Fruit fly (Drosophila melanogaster) whole organism, embryonic: ENCODE data around the gene CG5080.

Experiments used
- Antp ChIP-seq: fragments of 200-800 bp; sonication (Bioruptor generic); optimal IDR thresholded peaks from 3 replicates; lab custom pipeline; 2016; ENCODE audit warnings: missing biosample characterization, missing genetic modification characterization
- Bgb ChIP-seq: fragments of 200-800 bp; sonication (Bioruptor generic); IDR thresholded peaks from 2 replicates; pipeline ENCODE4 v1.3.6; 2022; ENCODE audit warnings: missing biosample characterization, missing genetic modification characterization; ENCODE audit not compliant: partially characterized antibody
- CG10431 ChIP-seq: fragments of 200-800 bp; sonication (Bioruptor generic); optimal IDR thresholded peaks from 3 replicates; lab custom pipeline; 2018; ENCODE audit warnings: missing biosample characterization, mild to moderate bottlenecking, missing genetic modification characterization
- CG11560 ChIP-seq: fragments of 200-800 bp; sonication (Bioruptor generic); IDR thresholded peaks from 3 replicates; pipeline ENCODE4 v1.3.6; 2022; ENCODE audit warnings: missing biosample characterization, missing genetic modification characterization
- CG11696 ChIP-seq: fragments of 200-800 bp; sonication (Bioruptor generic); IDR thresholded peaks from 2 replicates; pipeline ENCODE4 v1.3.6; 2022; ENCODE audit warnings: missing biosample characterization, missing genetic modification characterization
- CG12155 ChIP-seq: fragments of 200-800 bp; sonication (Bioruptor generic); optimal IDR thresholded peaks from 3 replicates; lab custom pipeline; 2016; ENCODE audit warnings: missing biosample characterization, missing genetic modification characterization
- CG14710 ChIP-seq: fragments of 200-800 bp; sonication (Bioruptor generic); optimal IDR thresholded peaks from 3 replicates; lab custom pipeline; 2019; ENCODE audit warnings: missing biosample characterization, mild to moderate bottlenecking, missing genetic modification characterization, moderate library complexity
- CG1602 ChIP-seq: fragments of 200-800 bp; sonication (Bioruptor generic); optimal IDR thresholded peaks from 3 replicates; lab custom pipeline; 2016; ENCODE audit warnings: missing biosample characterization, missing genetic modification characterization
- CG18619 ChIP-seq: fragments of 200-800 bp; sonication (Bioruptor generic); optimal IDR thresholded peaks from 3 replicates; lab custom pipeline; 2017; ENCODE audit warnings: missing biosample characterization, mild to moderate bottlenecking, missing genetic modification characterization
- CG18764 ChIP-seq: fragments of 200-800 bp; sonication (Bioruptor generic); optimal IDR thresholded peaks from 3 replicates; lab custom pipeline; 2016; ENCODE audit warnings: missing biosample characterization, missing genetic modification characterization
- CG30431 ChIP-seq: fragments of 200-800 bp; sonication (Bioruptor generic); optimal IDR thresholded peaks from 2 replicates; lab custom pipeline; 2017; ENCODE audit warnings: missing biosample characterization, missing genetic modification characterization
- CG3407 ChIP-seq: fragments of 200-800 bp; sonication (Bioruptor generic); optimal IDR thresholded peaks from 2 replicates; lab custom pipeline; 2018; ENCODE audit warnings: missing biosample characterization, mild to moderate bottlenecking, missing genetic modification characterization
- CG3838 ChIP-seq: fragments of 200-800 bp; sonication (Bioruptor generic); optimal IDR thresholded peaks from 3 replicates; lab custom pipeline; 2016; ENCODE audit warnings: missing biosample characterization, missing genetic modification characterization
- CG6175 ChIP-seq: fragments of 200-800 bp; sonication (Bioruptor generic); IDR thresholded peaks from 3 replicates; pipeline ENCODE4 v1.3.6; 2022; ENCODE audit warnings: missing biosample characterization, missing genetic modification characterization
- CG6683 ChIP-seq: fragments of 200-800 bp; sonication (Bioruptor generic); optimal IDR thresholded peaks from 2 replicates; lab custom pipeline; 2017; ENCODE audit warnings: missing biosample characterization, mild to moderate bottlenecking, missing genetic modification characterization, missing genetic modification reagents
- CG6689 ChIP-seq: fragments of 200-800 bp; sonication (Bioruptor generic); IDR thresholded peaks from 2 replicates; pipeline ENCODE4 v1.3.6; 2022; ENCODE audit warnings: missing biosample characterization, missing genetic modification characterization
- CG7928 ChIP-seq: fragments of 200-800 bp; sonication (Bioruptor generic); optimal IDR thresholded peaks from 2 replicates; lab custom pipeline; 2017; ENCODE audit warnings: missing biosample characterization, mild to moderate bottlenecking, missing genetic modification characterization
- CG9437 ChIP-seq: fragments of 200-800 bp; sonication (Bioruptor generic); optimal IDR thresholded peaks from 2 replicates; lab custom pipeline; 2018; ENCODE audit warnings: missing biosample characterization, mild to moderate bottlenecking, missing genetic modification characterization
- CHES-1-like ChIP-seq: fragments of 200-800 bp; sonication (Bioruptor generic); optimal IDR thresholded peaks from 2 replicates; lab custom pipeline; 2016; ENCODE audit warnings: missing biosample characterization, missing genetic modification characterization
- Dek ChIP-seq: fragments of 200-800 bp; sonication (Bioruptor generic); optimal IDR thresholded peaks from 3 replicates; lab custom pipeline; 2019; ENCODE audit warnings: missing biosample characterization, mild to moderate bottlenecking, missing genetic modification characterization, moderate library complexity
- Doc2 ChIP-seq: fragments of 200-800 bp; sonication (Bioruptor generic); IDR thresholded peaks from 2 replicates; pipeline ENCODE4 v1.3.6; 2022; ENCODE audit warnings: missing biosample characterization, missing genetic modification characterization
- Ets65A ChIP-seq: fragments of 200-800 bp; sonication (Bioruptor generic); peaks from one replicate; lab custom pipeline; 2016; ENCODE audit warnings: missing biosample characterization, missing genetic modification characterization
- Fer1 ChIP-seq: fragments of 200-800 bp; sonication (Bioruptor generic); optimal IDR thresholded peaks from 2 replicates; lab custom pipeline; 2017; ENCODE audit warnings: missing biosample characterization, mild to moderate bottlenecking, missing genetic modification characterization
- Gug ChIP-seq: fragments of 200-800 bp; sonication (Bioruptor generic); IDR thresholded peaks from 4 replicates; pipeline ENCODE4 v1.3.6; 2022; ENCODE audit warnings: missing biosample characterization, missing genetic modification characterization
- Hey ChIP-seq: fragments of 200-800 bp; sonication (Bioruptor generic); optimal IDR thresholded peaks from 3 replicates; lab custom pipeline; 2018; ENCODE audit warnings: missing biosample characterization, mild to moderate bottlenecking, missing genetic modification characterization
- Hsf ChIP-seq: fragments of 200-800 bp; sonication (Bioruptor generic); optimal IDR thresholded peaks from 3 replicates; lab custom pipeline; 2016; ENCODE audit warnings: missing biosample characterization, missing genetic modification characterization
- MBD-R2 ChIP-seq: fragments of 200-800 bp; sonication (Bioruptor generic); IDR thresholded peaks from 2 replicates; pipeline ENCODE4 v1.3.6; 2022; ENCODE audit warnings: missing biosample characterization, missing genetic modification characterization
- Nf-YA ChIP-seq: fragments of 200-800 bp; sonication (Bioruptor generic); IDR thresholded peaks from 2 replicates; pipeline ENCODE4 v1.3.6; 2022; ENCODE audit warnings: missing biosample characterization, missing genetic modification characterization
- Nf-YC ChIP-seq: fragments of 200-800 bp; optimal IDR thresholded peaks from 3 replicates; lab custom pipeline; 2019; ENCODE audit warnings: missing biosample characterization, mild to moderate bottlenecking, missing genetic modification characterization, moderate library complexity
- Oaz ChIP-seq: fragments of 200-800 bp; sonication (Bioruptor generic); IDR thresholded peaks from 2 replicates; pipeline ENCODE4 v1.3.6; 2022; ENCODE audit warnings: missing biosample characterization, missing genetic modification characterization
- Poxn ChIP-seq: fragments of 200-800 bp; sonication (Bioruptor generic); IDR thresholded peaks from 2 replicates; pipeline ENCODE4 v1.3.6; 2022; ENCODE audit warnings: missing biosample characterization, missing genetic modification characterization
- Sox102F ChIP-seq: fragments of 200-800 bp; sonication (Bioruptor generic); optimal IDR thresholded peaks from 2 replicates; lab custom pipeline; 2018; ENCODE audit warnings: missing biosample characterization, mild to moderate bottlenecking, missing genetic modification characterization, moderate library complexity
- bowl ChIP-seq: fragments of 200-800 bp; sonication (Bioruptor generic); IDR thresholded peaks from 2 replicates; pipeline ENCODE4 v1.3.6; 2022; ENCODE audit warnings: missing biosample characterization, missing genetic modification characterization
- ci ChIP-seq: fragments of 200-800 bp; sonication (Bioruptor generic); IDR thresholded peaks from 3 replicates; pipeline ENCODE4 v1.3.6; 2022; ENCODE audit warnings: missing biosample characterization, missing genetic modification characterization
- crol ChIP-seq: fragments of 200-800 bp; sonication (Bioruptor generic); IDR thresholded peaks from 2 replicates; pipeline ENCODE4 v1.3.6; 2022; ENCODE audit warnings: missing biosample characterization, missing genetic modification characterization
- danr ChIP-seq: fragments of 200-800 bp; sonication (Bioruptor generic); IDR thresholded peaks from 2 replicates; pipeline ENCODE4 v1.3.6; 2022; ENCODE audit warnings: missing biosample characterization, missing genetic modification characterization
- dmrt11E ChIP-seq: fragments of 200-800 bp; sonication (Bioruptor generic); optimal IDR thresholded peaks from 3 replicates; lab custom pipeline; 2018; ENCODE audit warnings: missing biosample characterization, mild to moderate bottlenecking, missing genetic modification characterization, moderate library complexity
- fd3F ChIP-seq: fragments of 200-800 bp; sonication (Bioruptor generic); optimal IDR thresholded peaks from 2 replicates; lab custom pipeline; 2018; ENCODE audit warnings: missing biosample characterization, mild to moderate bottlenecking, missing genetic modification characterization, moderate library complexity
- fd96Cb ChIP-seq: fragments of 200-800 bp; sonication (Bioruptor generic); optimal IDR thresholded peaks from 2 replicates; lab custom pipeline; 2018; ENCODE audit warnings: missing biosample characterization, mild to moderate bottlenecking, missing genetic modification characterization, moderate library complexity
- gce ChIP-seq: fragments of 200-800 bp; sonication (Bioruptor generic); IDR thresholded peaks from 3 replicates; pipeline ENCODE4 v1.3.6; 2022; ENCODE audit warnings: missing biosample characterization, missing genetic modification characterization
- gcm ChIP-seq: fragments of 200-800 bp; sonication (Bioruptor generic); optimal IDR thresholded peaks from 2 replicates; lab custom pipeline; 2019; ENCODE audit warnings: missing biosample characterization, mild to moderate bottlenecking, missing genetic modification characterization, moderate library complexity
- ind ChIP-seq: fragments of 200-800 bp; sonication (Bioruptor generic); optimal IDR thresholded peaks from 3 replicates; lab custom pipeline; 2016; ENCODE audit warnings: missing biosample characterization, missing genetic modification characterization
- nmo ChIP-seq: fragments of 200-800 bp; sonication (Bioruptor generic); optimal IDR thresholded peaks from 2 replicates; lab custom pipeline; 2018; ENCODE audit warnings: missing biosample characterization, mild to moderate bottlenecking, missing genetic modification characterization, moderate library complexity
- onecut ChIP-seq: fragments of 200-800 bp; sonication (Bioruptor generic); IDR thresholded peaks from 2 replicates; pipeline ENCODE4 v1.3.6; 2022; ENCODE audit warnings: missing biosample characterization, missing genetic modification characterization
- otp ChIP-seq: fragments of 200-800 bp; sonication (Bioruptor generic); IDR thresholded peaks from 3 replicates; pipeline ENCODE4, ENCODE4 v1.3.6; 2022; ENCODE audit warnings: missing biosample characterization, missing genetic modification characterization
- pita ChIP-seq: fragments of 200-800 bp; sonication (Bioruptor generic); optimal IDR thresholded peaks from 2 replicates; lab custom pipeline; 2017; ENCODE audit warnings: missing biosample characterization, mild to moderate bottlenecking, missing genetic modification characterization
- row ChIP-seq: fragments of 200-800 bp; sonication (Bioruptor generic); IDR thresholded peaks from 3 replicates; pipeline ENCODE4 v1.3.6; 2022; ENCODE audit warnings: missing biosample characterization, missing genetic modification characterization
- sc ChIP-seq, 3 experiments: fragments of >200 bp in 2 of 3; fragments of 200-800 bp in 1 of 3; sonication (Bioruptor generic) in 1 of 3; optimal IDR thresholded peaks; 2 replicates in 2 of 3; 3 replicates in 1 of 3; lab custom pipeline; 2017; ENCODE audit warnings: mild to moderate bottlenecking in 1 of 3, missing biosample characterization in 1 of 3, missing genetic modification characterization in 1 of 3, missing genetic modification reagents in 1 of 3
- sna ChIP-seq: fragments of 200-800 bp; sonication (Bioruptor generic); IDR thresholded peaks from 2 replicates; pipeline ENCODE4 v1.3.6; 2022; ENCODE audit warnings: missing biosample characterization, missing genetic modification characterization; ENCODE audit not compliant: partially characterized antibody
- unpg ChIP-seq: fragments of 200-800 bp; sonication (Bioruptor generic); optimal IDR thresholded peaks from 3 replicates; lab custom pipeline; 2018; ENCODE audit warnings: missing biosample characterization, mild to moderate bottlenecking, missing genetic modification characterization, moderate library complexity
- vnd ChIP-seq: fragments of 200-800 bp; sonication (Bioruptor generic); IDR thresholded peaks from 3 replicates; pipeline ENCODE4 v1.3.6; 2022; ENCODE audit warnings: missing biosample characterization, missing genetic modification characterization; ENCODE audit not compliant: partially characterized antibody

Gene CG5080

dm6 chr2L:1172704-1173107 lies 9.0 kb upstream of the CG5080 start, which contains the start of the genes Charon and CG4887 (continued):
- TF ChIP-seq row (GFP tag; lab: Robert Waterston, UW) = peak; percentile 95
- TF ChIP-seq CG1602 (GFP tag; lab: Kevin White, UChicago) = peak; percentile 83
- TF ChIP-seq pita = no peak
- TF ChIP-seq Antp = peak; percentile 81
- no peak for TF ChIP-seq Nf-YC (tag; lab: Kevin White, UChicago)
- TF ChIP-seq Bgb (GFP tag; lab: Robert Waterston, UW) = peak; percentile 63
- TF ChIP-seq CG30431 (GFP tag; lab: Kevin White, UChicago) = peak; percentile 57
- peak; percentile 68 for TF ChIP-seq vnd (GFP tag; lab: Robert Waterston, UW)
- no peak for TF ChIP-seq CG3407 (GFP tag; lab: Kevin White, UChicago)
- TF ChIP-seq MBD-R2 (GFP tag; lab: Robert Waterston, UW) = peak; percentile 89
- no peak for TF ChIP-seq CG11696 (GFP tag; lab: Robert Waterston, UW)
- peak; percentile 89 for TF ChIP-seq nmo (GFP tag; lab: Kevin White, UChicago)
- peak; percentile 98 for TF ChIP-seq Ets65A (GFP tag; lab: Kevin White, UChicago)
- TF ChIP-seq ci = peak; percentile 76
- peak; percentile 62; the same call in 1 of the 2 replicates for TF ChIP-seq danr (GFP tag; lab: Robert Waterston, UW)
- peak; percentile 83 for TF ChIP-seq Gug (GFP tag; lab: Robert Waterston, UW)
- TF ChIP-seq fd96Cb (tag; lab: Kevin White, UChicago) = peak; percentile 65
- peak; percentile 86 for TF ChIP-seq CG12155 (GFP tag; lab: Kevin White, UChicago)
- TF ChIP-seq gce (GFP tag; lab: Robert Waterston, UW) = peak; percentile 55; the same call in 1 of the 3 replicates
- peak; percentile 77 for TF ChIP-seq CG6689 (GFP tag; lab: Robert Waterston, UW)
- TF ChIP-seq sna (GFP tag; lab: Robert Waterston, UW) = peak; percentile 69
- peak; percentile 71 for TF ChIP-seq Dek (tag; lab: Kevin White, UChicago)
- no peak for TF ChIP-seq Hey (tag; lab: Kevin White, UChicago)
- peak; percentile 53 for TF ChIP-seq CG7928 (GFP tag; lab: Kevin White, UChicago)
- peak; percentile 70 for TF ChIP-seq dmrt11E (tag; lab: Kevin White, UChicago)
- TF ChIP-seq gcm (GFP tag; lab: Kevin White, UChicago) = no peak
- peak; percentile 66 for TF ChIP-seq CG18619 (GFP tag; lab: Kevin White, UChicago)
- TF ChIP-seq CG6175 (GFP tag; lab: Robert Waterston, UW) = peak; percentile 69; the same call in 2 of the 3 replicates
- TF ChIP-seq otp (GFP tag; lab: Robert Waterston, UW) = no peak
- no peak for TF ChIP-seq unpg (GFP tag; lab: Kevin White, UChicago)
- TF ChIP-seq sc (optimal IDR thresholded peaks at IDR 0.05; lab: Kevin White, UChicago) = no peak
- no peak for TF ChIP-seq sc (GFP tag; optimal IDR thresholded peaks at IDR 0.05; lab: Kevin White, UChicago)
- peak; percentile 89 for TF ChIP-seq Hsf
- TF ChIP-seq CG10431 (GFP tag; lab: Kevin White, UChicago) = no peak
- peak; percentile 52; the same call in 1 of the 2 replicates for TF ChIP-seq Nf-YA (GFP tag; lab: Robert Waterston, UW)
- peak; percentile 63 for TF ChIP-seq CG3838 (GFP tag; lab: Kevin White, UChicago)
- TF ChIP-seq CG14710 (tag; lab: Kevin White, UChicago) = peak; percentile 86
- TF ChIP-seq Sox102F (GFP tag; lab: Kevin White, UChicago) = no peak
- TF ChIP-seq crol (GFP tag; lab: Robert Waterston, UW) = no peak
- TF ChIP-seq Oaz (GFP tag; lab: Robert Waterston, UW) = peak; percentile 57; the same call in 1 of the 2 replicates
- peak; percentile 88 for TF ChIP-seq ind
- no peak for TF ChIP-seq bowl (GFP tag; lab: Robert Waterston, UW)
- TF ChIP-seq Poxn (GFP tag; lab: Robert Waterston, UW) = no peak; the same call in 1 of the 2 replicates
- peak; percentile 56 for TF ChIP-seq onecut (GFP tag; lab: Robert Waterston, UW)
- TF ChIP-seq CHES-1-like (GFP tag; lab: Kevin White, UChicago) = peak; percentile 91
- peak; percentile 74; the same call in 2 of the 3 replicates for TF ChIP-seq CG11560 (tag; lab: Robert Waterston, UW)
- peak; percentile 67 for TF ChIP-seq CG9437 (GFP tag; lab: Kevin White, UChicago)
- TF ChIP-seq Doc2 (GFP tag; lab: Robert Waterston, UW) = 0 out of 2 replicates have a peak, but pooled peaks have one; percentile 41
- peak; percentile 86 for TF ChIP-seq Fer1 (GFP tag; lab: Kevin White, UChicago)
- no peak for TF ChIP-seq CG18764 (GFP tag; lab: Kevin White, UChicago)
- peak; percentile 76 for TF ChIP-seq fd3F (GFP tag; lab: Kevin White, UChicago)
- peak; percentile 66 for TF ChIP-seq CG6683 (GFP tag; lab: Kevin White, UChicago)
